Worm (Caenorhabditis elegans) whole organism, young adult: Measurements from ENCODE around the gene lys-3.
A peak's percentile ranks its signal among the peaks of the same experiment; 100 is the strongest.

Source experiments
- B0019.2 ChIP-seq: fragments of 200-800 bp; sonication (Bioruptor generic); conservative IDR thresholded peaks from 2 replicates; pipeline ENCODE4 v1.3.6; 2022; ENCODE audit warnings: missing genetic modification reagents, missing genetic modification characterization, missing compliant biosample characterization
- C17E4.6 ChIP-seq: fragments of 200-800 bp; sonication (Bioruptor generic); IDR thresholded peaks from 2 replicates; pipeline ENCODE4 v1.3.6; 2022; ENCODE audit warnings: missing genetic modification reagents, missing genetic modification characterization, missing compliant biosample characterization
- D2030.7 ChIP-seq: fragments of 200-800 bp; sonication (Bioruptor generic); IDR thresholded peaks from 2 replicates; pipeline ENCODE4 v1.3.6; 2022; ENCODE audit warnings: missing genetic modification reagents, missing genetic modification characterization, missing compliant biosample characterization
- F37B4.10 ChIP-seq: fragments of 200-800 bp; sonication (Bioruptor generic); IDR thresholded peaks from 2 replicates; pipeline ENCODE4 v1.3.6; 2022; ENCODE audit warnings: missing genetic modification characterization, missing compliant biosample characterization
- F52B5.7 ChIP-seq: sonication (generic microtip); optimal IDR thresholded peaks from 2 replicates; lab custom pipeline; 2016; ENCODE audit warnings: mild to moderate bottlenecking, missing genetic modification characterization, missing compliant biosample characterization
- T07F8.4 ChIP-seq: sonication (generic microtip); optimal IDR thresholded peaks from 2 replicates; lab custom pipeline; 2016; ENCODE audit warnings: mild to moderate bottlenecking, missing genetic modification characterization, moderate library complexity, missing compliant biosample characterization
- T26A5.8 ChIP-seq: sonication (generic microtip); optimal IDR thresholded peaks from 2 replicates; lab custom pipeline; 2016; ENCODE audit warnings: missing genetic modification characterization, missing compliant biosample characterization
- Y53G8AR.9 ChIP-seq: fragments of 200-800 bp; sonication (Bioruptor generic); conservative IDR thresholded peaks from 2 replicates; pipeline ENCODE4 v1.3.6; 2022; ENCODE audit warnings: missing genetic modification reagents, missing genetic modification characterization, missing compliant biosample characterization
- Y79H2A.3 ChIP-seq: fragments of 200-800 bp; sonication (Bioruptor generic); conservative IDR thresholded peaks from 2 replicates; pipeline ENCODE4 v1.3.6; 2022; ENCODE audit warnings: missing genetic modification reagents, missing genetic modification characterization, missing compliant biosample characterization
- Y95B8A.8 ChIP-seq: fragments of 200-800 bp; sonication (Bioruptor generic); IDR thresholded peaks from 2 replicates; pipeline ENCODE4 v1.3.6; 2022; ENCODE audit warnings: missing genetic modification reagents, missing genetic modification characterization, missing compliant biosample characterization
- athp-1 ChIP-seq: sonication (generic microtip); optimal IDR thresholded peaks from 2 replicates; lab custom pipeline; 2017; ENCODE audit warnings: mild to moderate bottlenecking, missing genetic modification characterization, missing compliant biosample characterization
- attf-6 ChIP-seq: fragments of 200-800 bp; sonication (Bioruptor generic); IDR thresholded peaks from 2 replicates; pipeline ENCODE4 v1.3.6; 2022; ENCODE audit warnings: missing genetic modification reagents, missing genetic modification characterization, missing compliant biosample characterization
- bed-1 ChIP-seq: fragments of 200-800 bp; sonication (Bioruptor generic); IDR thresholded peaks from 2 replicates; pipeline ENCODE4 v1.3.6; 2022; ENCODE audit warnings: missing genetic modification reagents, missing genetic modification characterization, missing compliant biosample characterization
- ceh-27 ChIP-seq: fragments of 200-800 bp; sonication (Bioruptor generic); optimal IDR thresholded peaks from 2 replicates; lab custom pipeline; 2018; ENCODE audit warnings: mild to moderate bottlenecking, missing genetic modification characterization, moderate library complexity, missing compliant biosample characterization
- ceh-79 ChIP-seq: sonication (generic microtip); optimal IDR thresholded peaks from 2 replicates; lab custom pipeline; 2017; ENCODE audit warnings: mild to moderate bottlenecking, missing genetic modification characterization, missing compliant biosample characterization
- dpff-1 ChIP-seq: sonication (generic microtip); optimal IDR thresholded peaks from 2 replicates; lab custom pipeline; 2017; ENCODE audit warnings: mild to moderate bottlenecking, missing genetic modification characterization, missing compliant biosample characterization
- egl-18 ChIP-seq: fragments of 200-800 bp; sonication (Bioruptor generic); IDR thresholded peaks from 2 replicates; pipeline ENCODE4 v1.3.6; 2022; ENCODE audit warnings: missing genetic modification reagents, missing genetic modification characterization, missing compliant biosample characterization
- egrh-3 ChIP-seq: fragments of 200-800 bp; sonication (Bioruptor generic); IDR thresholded peaks from 2 replicates; pipeline ENCODE4 v1.3.6; 2022; ENCODE audit warnings: missing genetic modification reagents, missing genetic modification characterization, missing compliant biosample characterization
- ekl-4 ChIP-seq: fragments of 200-800 bp; sonication (Bioruptor generic); IDR thresholded peaks from 2 replicates; pipeline ENCODE4 v1.3.6; 2022; ENCODE audit warnings: missing genetic modification reagents, missing genetic modification characterization, missing compliant biosample characterization
- gei-17 ChIP-seq: fragments of 200-800 bp; sonication (Bioruptor generic); optimal IDR thresholded peaks from 2 replicates; lab custom pipeline; 2018; ENCODE audit warnings: mild to moderate bottlenecking, missing genetic modification characterization, missing compliant biosample characterization
- him-1 ChIP-seq: sonication (generic microtip); optimal IDR thresholded peaks from 2 replicates; lab custom pipeline; 2016; ENCODE audit warnings: missing genotype, missing genetic modification reagents, missing genetic modification characterization, missing compliant biosample characterization
- hmg-1.2 ChIP-seq: fragments of 200-800 bp; sonication (Bioruptor generic); IDR thresholded peaks from 2 replicates; pipeline ENCODE4 v1.3.6; 2022; ENCODE audit warnings: missing genetic modification reagents, missing genetic modification characterization, missing compliant biosample characterization
- hsf-1 ChIP-seq: fragments of 200-800 bp; sonication (Bioruptor generic); IDR thresholded peaks from 2 replicates; pipeline ENCODE4 v1.3.6; 2022; ENCODE audit warnings: missing genetic modification reagents, missing genetic modification characterization, missing compliant biosample characterization
- let-526 ChIP-seq: fragments of 200-800 bp; sonication (Bioruptor generic); IDR thresholded peaks from 2 replicates; pipeline ENCODE4 v1.3.6; 2022; ENCODE audit warnings: missing genetic modification reagents, missing genetic modification characterization, missing compliant biosample characterization
- lin-26 ChIP-seq: fragments of 200-800 bp; sonication (Bioruptor generic); IDR thresholded peaks from 2 replicates; pipeline ENCODE4 v1.3.6; 2022; ENCODE audit warnings: missing genetic modification reagents, missing genetic modification characterization, missing compliant biosample characterization
- lin-35 ChIP-seq, 3 experiments: fragments of 150-350 bp in 2 of 3; sonication (generic microtip) in 1 of 3; optimal IDR thresholded peaks; 2 replicates each; lab custom pipeline; 2014 to 2018; ENCODE audit warnings: missing biosample characterization in 3 of 3, missing genetic modification characterization in 3 of 3, missing genetic modification reagents in 3 of 3
- lin-54 ChIP-seq: fragments of 200-800 bp; sonication (Bioruptor generic); optimal IDR thresholded peaks from 2 replicates; lab custom pipeline; 2018; ENCODE audit warnings: mild to moderate bottlenecking, missing genetic modification characterization, missing compliant biosample characterization
- lir-1 ChIP-seq: fragments of 200-800 bp; sonication (Bioruptor generic); conservative IDR thresholded peaks from 2 replicates; pipeline ENCODE4 v1.3.6; 2022; ENCODE audit warnings: missing genetic modification reagents, missing genetic modification characterization, missing compliant biosample characterization
- lsl-1 ChIP-seq: fragments of 200-800 bp; sonication (Bioruptor generic); optimal IDR thresholded peaks from 2 replicates; lab custom pipeline; 2018; ENCODE audit warnings: mild to moderate bottlenecking, missing genetic modification characterization, moderate library complexity, missing compliant biosample characterization
- madf-10 ChIP-seq: sonication (generic microtip); optimal IDR thresholded peaks from 2 replicates; lab custom pipeline; 2016; ENCODE audit warnings: mild to moderate bottlenecking, missing genetic modification characterization, missing compliant biosample characterization
- madf-3 ChIP-seq: fragments of 200-800 bp; sonication (Bioruptor generic); IDR thresholded peaks from 2 replicates; pipeline ENCODE4 v1.3.6; 2022; ENCODE audit warnings: missing genetic modification reagents, missing genetic modification characterization, missing compliant biosample characterization
- mcd-1 ChIP-seq: fragments of 200-800 bp; sonication (Bioruptor generic); IDR thresholded peaks from 2 replicates; pipeline ENCODE4 v1.3.6; 2022; ENCODE audit warnings: missing genetic modification reagents, missing genetic modification characterization, missing compliant biosample characterization
- nfya-2 ChIP-seq: fragments of 200-800 bp; sonication (Bioruptor generic); IDR thresholded peaks from 2 replicates; pipeline ENCODE4 v1.3.6; 2022; ENCODE audit warnings: missing genetic modification reagents, missing genetic modification characterization, missing compliant biosample characterization
- nhr-27 ChIP-seq: fragments of 200-800 bp; sonication (Bioruptor generic); optimal IDR thresholded peaks from 2 replicates; lab custom pipeline; 2018; ENCODE audit warnings: mild to moderate bottlenecking, missing genetic modification characterization, moderate library complexity, missing compliant biosample characterization
- rcor-1 ChIP-seq: fragments of 200-800 bp; sonication (Bioruptor generic); IDR thresholded peaks from 2 replicates; pipeline ENCODE4 v1.3.6; 2022; ENCODE audit warnings: missing genetic modification reagents, missing genetic modification characterization, missing compliant biosample characterization
- rpc-1 ChIP-seq, 2 experiments: fragments of 150-350 bp in 1 of 2; sonication (generic microtip) in 1 of 2; optimal IDR thresholded peaks; 2 replicates each; lab custom pipeline; 2014 to 2018; ENCODE audit warnings: missing biosample characterization in 1 of 2, missing genetic modification characterization in 1 of 2, missing genetic modification reagents in 1 of 2, missing genotype in 1 of 2
- sdz-38 ChIP-seq: sonication (generic microtip); optimal IDR thresholded peaks from 2 replicates; lab custom pipeline; 2016; ENCODE audit warnings: missing genotype, missing genetic modification characterization, missing compliant biosample characterization
- sea-2 ChIP-seq: fragments of 200-800 bp; sonication (Bioruptor generic); IDR thresholded peaks from 2 replicates; pipeline ENCODE4 v1.3.6; 2022; ENCODE audit warnings: missing genetic modification characterization, missing compliant biosample characterization
- snpc-1.1 ChIP-seq: sonication (generic microtip); optimal IDR thresholded peaks from 2 replicates; lab custom pipeline; 2017; ENCODE audit warnings: missing genetic modification characterization, mild to moderate bottlenecking, missing compliant biosample characterization, antibody characterized with exemption, moderate library complexity, missing genotype, missing genetic modification reagents; ENCODE audit not compliant: insufficient read depth
- snpc-4 ChIP-seq, 5 experiments: fragments of 150-350 bp in 1 of 5; sonication (generic microtip) in 4 of 5; optimal IDR thresholded peaks; 2 replicates each; lab custom pipeline; 2014 to 2018; ENCODE audit warnings: missing genetic modification characterization in 5 of 5, missing biosample characterization in 3 of 5, antibody characterized with exemption in 2 of 5, mild to moderate bottlenecking in 2 of 5, missing compliant biosample characterization in 2 of 5, missing genotype in 2 of 5, moderate library complexity in 2 of 5, missing genetic modification reagents in 1 of 5
- unc-130 ChIP-seq: sonication (generic microtip); optimal IDR thresholded peaks from 2 replicates; lab custom pipeline; 2016; ENCODE audit warnings: missing genetic modification reagents, missing genetic modification characterization, missing compliant biosample characterization
- xnd-1 ChIP-seq: sonication (generic microtip); optimal IDR thresholded peaks from 2 replicates; lab custom pipeline; 2016; ENCODE audit warnings: missing genotype, missing genetic modification reagents, missing genetic modification characterization, missing compliant biosample characterization
- zim-3 ChIP-seq: sonication (generic microtip); optimal IDR thresholded peaks from 2 replicates; lab custom pipeline; 2017; ENCODE audit warnings: mild to moderate bottlenecking, missing genetic modification characterization, moderate library complexity, missing compliant biosample characterization
- ztf-26 ChIP-seq: sonication (generic microtip); optimal IDR thresholded peaks from 2 replicates; lab custom pipeline; 2017; ENCODE audit warnings: missing genetic modification characterization, missing compliant biosample characterization
- ztf-6 ChIP-seq: fragments of 200-800 bp; sonication (Bioruptor generic); IDR thresholded peaks from 2 replicates; pipeline ENCODE4 v1.3.6; 2022; ENCODE audit warnings: missing genetic modification reagents, missing genetic modification characterization, missing compliant biosample characterization

The lys-3 gene

DNA sequence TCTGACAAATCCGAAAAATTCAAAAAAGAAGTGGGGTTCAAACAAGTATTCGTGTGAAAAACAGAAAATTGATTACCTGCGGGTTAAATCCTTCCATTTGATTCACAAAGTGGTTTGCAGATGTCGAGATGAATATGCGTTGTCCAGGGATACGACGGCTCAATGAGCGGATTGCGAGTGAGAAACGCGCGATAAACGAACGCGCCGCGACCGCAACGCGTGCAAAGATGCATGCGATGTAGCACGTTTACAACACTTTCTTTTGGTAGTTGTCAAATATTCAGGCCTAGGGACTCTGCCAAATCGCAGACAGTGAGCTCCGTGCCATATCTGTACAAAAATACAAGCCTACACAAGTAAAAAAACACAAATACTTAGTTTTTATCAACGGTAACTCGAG is 44.7 kb downstream of the lys-3 start, which contains the start of gene fubl-1 (continued):
- TF ChIP-seq D2030.7 (GFP tag; lab: Robert Waterston, UW): peak; percentile 49; the same call in 1 of the 2 replicates
- TF ChIP-seq snpc-1.1 (tag; lab: Kevin White, UChicago): no peak
- 0 out of 2 replicates have a peak, but pooled peaks have one; percentile 7 for TF ChIP-seq lin-26 (GFP tag; lab: Robert Waterston, UW)
- TF ChIP-seq rcor-1 (GFP tag; lab: Robert Waterston, UW): no peak
- no peak for TF ChIP-seq egl-18 (GFP tag; lab: Robert Waterston, UW)
- TF ChIP-seq let-526 (GFP tag; lab: Robert Waterston, UW): no peak
- no peak for TF ChIP-seq B0019.2 (GFP tag; lab: Robert Waterston, UW)
- TF ChIP-seq ztf-26 (tag; lab: Kevin White, UChicago): no peak
- peak; percentile 17 for TF ChIP-seq xnd-1
- TF ChIP-seq lir-1 (GFP tag; lab: Robert Waterston, UW): no peak
- no peak for TF ChIP-seq rpc-1 (optimal IDR thresholded peaks at IDR 0.05; lab: Kevin White, UChicago)
- TF ChIP-seq rpc-1 (tag; optimal IDR thresholded peaks at IDR 0.05; lab: Kevin White, UChicago): no peak
- TF ChIP-seq lin-35 (GFP tag; optimal IDR thresholded peaks at IDR 0.05; lab: Kevin White, UChicago): no peak

DNA sequence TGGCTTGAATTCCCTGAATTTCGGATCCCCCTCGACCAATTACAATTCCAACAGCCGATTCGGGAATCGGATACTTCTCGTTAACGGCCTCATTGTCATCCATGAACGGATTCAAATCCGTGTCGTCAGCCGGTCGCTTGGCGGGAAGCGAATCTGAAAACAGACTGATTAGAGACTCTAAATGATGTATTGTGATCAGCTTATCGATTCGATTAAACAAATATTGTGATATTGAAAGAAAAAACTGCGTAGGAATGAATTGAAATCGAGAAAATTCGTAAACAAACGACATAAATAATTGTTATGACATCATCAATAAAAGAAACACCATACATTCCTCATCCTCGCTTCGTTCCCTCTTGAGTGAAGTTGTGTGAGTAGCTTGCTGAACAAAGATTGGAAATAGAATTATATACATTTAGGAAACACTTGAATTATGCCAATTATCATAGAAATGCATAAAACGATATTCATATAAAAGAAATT is 45.3 kb downstream of the lys-3 start:
- peak; percentile 95 for TF ChIP-seq athp-1 (tag; lab: Kevin White, UChicago)
- no peak for TF ChIP-seq sdz-38 (tag; lab: Kevin White, UChicago)
- no peak for TF ChIP-seq egl-18 (GFP tag; lab: Robert Waterston, UW)
- TF ChIP-seq mcd-1: no peak
- TF ChIP-seq Y79H2A.3 (GFP tag; lab: Robert Waterston, UW): peak; percentile 95
- TF ChIP-seq rcor-1 (GFP tag; lab: Robert Waterston, UW): peak; percentile 27; the same call in 1 of the 2 replicates
- no peak for TF ChIP-seq ceh-27 (GFP tag; lab: Kevin White, UChicago)
- TF ChIP-seq T26A5.8 (tag; lab: Kevin White, UChicago): peak; percentile 60
- peak; percentile 89 for TF ChIP-seq ekl-4 (GFP tag; lab: Robert Waterston, UW)
- peak; percentile 88 for TF ChIP-seq madf-3 (GFP tag; lab: Robert Waterston, UW)
- TF ChIP-seq Y53G8AR.9 (GFP tag; lab: Robert Waterston, UW): peak; percentile 75; the same call in 1 of the 2 replicates
- 0 out of 2 replicates have a peak, but pooled peaks have one; percentile 51 for TF ChIP-seq bed-1 (GFP tag; lab: Robert Waterston, UW)
- peak; percentile 29; the same call in 1 of the 2 replicates for TF ChIP-seq hmg-1.2
- no peak for TF ChIP-seq ztf-6 (GFP tag; lab: Robert Waterston, UW)
- no peak for TF ChIP-seq T07F8.4
- TF ChIP-seq gei-17 (GFP tag; lab: Kevin White, UChicago): no peak
- peak; percentile 49; the same call in 1 of the 2 replicates for TF ChIP-seq C17E4.6
- no peak for TF ChIP-seq F37B4.10 (GFP tag; lab: Robert Waterston, UW)
- TF ChIP-seq nhr-27 (tag; lab: Kevin White, UChicago): peak; percentile 82
- TF ChIP-seq sea-2 (GFP tag; lab: Robert Waterston, UW): no peak
- peak; percentile 33 for TF ChIP-seq lin-54
- no peak for TF ChIP-seq lsl-1 (GFP tag; lab: Kevin White, UChicago)
- no peak for TF ChIP-seq lir-1 (GFP tag; lab: Robert Waterston, UW)
- TF ChIP-seq him-1 (tag; lab: Kevin White, UChicago): no peak
- peak; percentile 73; the same call in 1 of the 2 replicates for TF ChIP-seq attf-6 (GFP tag; lab: Robert Waterston, UW)
- peak; percentile 85; the same call in 1 of the 2 replicates for TF ChIP-seq Y95B8A.8
- peak; percentile 93 for TF ChIP-seq dpff-1
- TF ChIP-seq madf-10 (tag; lab: Kevin White, UChicago): no peak
- TF ChIP-seq zim-3: peak; percentile 4
- no peak for TF ChIP-seq unc-130 (GFP tag; lab: Kevin White, UChicago)
- TF ChIP-seq snpc-4 (GFP tag; optimal IDR thresholded peaks at IDR 0.05; lab: Kevin White, UChicago): no peak
- TF ChIP-seq snpc-4 (tag; optimal IDR thresholded peaks at IDR 0.05; lab: Kevin White, UChicago): peak in 1 of 4 experiments; percentile 2
- TF ChIP-seq nfya-2 (GFP tag; lab: Robert Waterston, UW): no peak
- no peak for TF ChIP-seq egrh-3 (GFP tag; lab: Robert Waterston, UW)
- TF ChIP-seq ceh-79 (tag; lab: Kevin White, UChicago): peak; percentile 83
- TF ChIP-seq F52B5.7 (tag; lab: Kevin White, UChicago): peak; percentile 91
- 0 out of 2 replicates have a peak, but pooled peaks have one; percentile 63 for TF ChIP-seq hsf-1 (GFP tag; lab: Robert Waterston, UW)
- TF ChIP-seq D2030.7 (GFP tag; lab: Robert Waterston, UW): 0 out of 2 replicates have a peak, but pooled peaks have one; percentile 36
